Fruit fly (Drosophila melanogaster) whole organism, embryonic: ENCODE data around the gene Hrb98DE.

Experiments used
- BtbVII ChIP-seq: fragments of 200-800 bp; sonication (Bioruptor generic); optimal IDR thresholded peaks from 3 replicates; lab custom pipeline; 2017; ENCODE audit warnings: missing biosample characterization, mild to moderate bottlenecking, missing genetic modification characterization
- CG10565 ChIP-seq: fragments of 200-800 bp; sonication (Bioruptor generic); optimal IDR thresholded peaks from 3 replicates; lab custom pipeline; 2016; ENCODE audit warnings: missing biosample characterization, mild to moderate bottlenecking, missing genetic modification characterization
- CG11695 ChIP-seq: fragments of 200-800 bp; sonication (Bioruptor generic); IDR thresholded peaks from 3 replicates; pipeline ENCODE4 v1.3.6; 2022; ENCODE audit warnings: missing biosample characterization, missing genetic modification characterization
- CG12769 ChIP-seq: fragments of 200-800 bp; sonication (Bioruptor generic); optimal IDR thresholded peaks from 2 replicates; lab custom pipeline; 2019; ENCODE audit warnings: missing biosample characterization, mild to moderate bottlenecking, missing genetic modification characterization, moderate library complexity
- CG13424 ChIP-seq: fragments of 200-800 bp; sonication (Bioruptor generic); optimal IDR thresholded peaks from 2 replicates; lab custom pipeline; 2019; ENCODE audit warnings: missing biosample characterization, mild to moderate bottlenecking, missing genetic modification characterization, moderate library complexity
- CG15514 ChIP-seq: fragments of 200-800 bp; sonication (Bioruptor generic); optimal IDR thresholded peaks from 3 replicates; lab custom pipeline; 2017; ENCODE audit warnings: missing biosample characterization, missing genetic modification characterization, mild to moderate bottlenecking, moderate library complexity, missing genetic modification reagents
- CG17361 ChIP-seq: fragments of 200-800 bp; sonication (Bioruptor generic); IDR thresholded peaks from 3 replicates; pipeline ENCODE4 v1.3.6; 2022; ENCODE audit warnings: missing biosample characterization, missing genetic modification characterization
- CG17385 ChIP-seq: fragments of 200-800 bp; sonication (Bioruptor generic); optimal IDR thresholded peaks from 3 replicates; lab custom pipeline; 2018; ENCODE audit warnings: missing biosample characterization, mild to moderate bottlenecking, missing genetic modification characterization
- CG18619 ChIP-seq: fragments of 200-800 bp; sonication (Bioruptor generic); optimal IDR thresholded peaks from 3 replicates; lab custom pipeline; 2017; ENCODE audit warnings: missing biosample characterization, mild to moderate bottlenecking, missing genetic modification characterization
- CG2875 ChIP-seq: fragments of 200-800 bp; sonication (Bioruptor generic); optimal IDR thresholded peaks from 2 replicates; lab custom pipeline; 2017; ENCODE audit warnings: missing biosample characterization, mild to moderate bottlenecking, missing genetic modification characterization, missing genetic modification reagents
- CG31441 ChIP-seq: fragments of 200-800 bp; sonication (Bioruptor generic); IDR thresholded peaks from 2 replicates; pipeline ENCODE4 v1.3.6; 2022; ENCODE audit warnings: missing biosample characterization, missing genetic modification characterization
- CG33557 ChIP-seq: fragments of 200-800 bp; sonication (Bioruptor generic); optimal IDR thresholded peaks from 2 replicates; lab custom pipeline; 2019; ENCODE audit warnings: missing biosample characterization, mild to moderate bottlenecking, missing genetic modification characterization, moderate library complexity
- CG5180 ChIP-seq: fragments of 200-800 bp; sonication (Bioruptor generic); optimal IDR thresholded peaks from 3 replicates; lab custom pipeline; 2017; ENCODE audit warnings: missing biosample characterization, missing genetic modification characterization, mild to moderate bottlenecking, moderate library complexity, missing genetic modification reagents
- CG6654 ChIP-seq: fragments of 200-800 bp; sonication (Bioruptor generic); optimal IDR thresholded peaks from 2 replicates; lab custom pipeline; 2017; ENCODE audit warnings: missing biosample characterization, mild to moderate bottlenecking, missing genetic modification characterization
- CG8924 ChIP-seq: fragments of 200-800 bp; optimal IDR thresholded peaks from 3 replicates; lab custom pipeline; 2019; ENCODE audit warnings: missing biosample characterization, mild to moderate bottlenecking, missing genetic modification characterization, moderate library complexity
- CG9727 ChIP-seq: fragments of 200-800 bp; sonication (Bioruptor generic); optimal IDR thresholded peaks from 3 replicates; lab custom pipeline; 2017; ENCODE audit warnings: missing biosample characterization, mild to moderate bottlenecking, missing genetic modification characterization
- CG9817 ChIP-seq: fragments of 200-800 bp; sonication (Bioruptor generic); optimal IDR thresholded peaks from 2 replicates; lab custom pipeline; 2018; ENCODE audit warnings: missing biosample characterization, mild to moderate bottlenecking, missing genetic modification characterization, moderate library complexity
- CoRest ChIP-seq: fragments of 200-800 bp; sonication (Bioruptor generic); optimal IDR thresholded peaks from 3 replicates; lab custom pipeline; 2018; ENCODE audit warnings: missing biosample characterization, mild to moderate bottlenecking, missing genetic modification characterization, moderate library complexity
- CrebB ChIP-seq: fragments of 200-800 bp; sonication (Bioruptor generic); optimal IDR thresholded peaks from 3 replicates; lab custom pipeline; 2018; ENCODE audit warnings: missing biosample characterization, mild to moderate bottlenecking, missing genetic modification characterization
- D19B ChIP-seq: fragments of 200-800 bp; sonication (Bioruptor generic); optimal IDR thresholded peaks from 2 replicates; lab custom pipeline; 2017; ENCODE audit warnings: missing biosample characterization, mild to moderate bottlenecking, missing genetic modification characterization
- Dbx ChIP-seq: fragments of 200-800 bp; sonication (Bioruptor generic); IDR thresholded peaks from 3 replicates; pipeline ENCODE4 v1.3.6; 2022; ENCODE audit warnings: missing biosample characterization, missing genetic modification characterization
- Dip2 ChIP-seq: fragments of 200-800 bp; sonication (Bioruptor generic); IDR thresholded peaks from 2 replicates; pipeline ENCODE4 v1.3.6; 2022; ENCODE audit warnings: missing biosample characterization, missing genetic modification characterization
- Ets97D ChIP-seq: fragments of 200-800 bp; sonication (Bioruptor generic); optimal IDR thresholded peaks from 3 replicates; lab custom pipeline; 2016; ENCODE audit warnings: missing biosample characterization, missing genetic modification characterization
- Hsf ChIP-seq: fragments of 200-800 bp; sonication (Bioruptor generic); optimal IDR thresholded peaks from 3 replicates; lab custom pipeline; 2016; ENCODE audit warnings: missing biosample characterization, missing genetic modification characterization
- Jarid2 ChIP-seq: fragments of 200-800 bp; sonication (Bioruptor generic); optimal IDR thresholded peaks from 3 replicates; lab custom pipeline; 2017; ENCODE audit warnings: mild to moderate bottlenecking, missing biosample characterization, missing genetic modification reagents, missing genetic modification characterization
- Kr ChIP-seq: fragments of 200-800 bp; sonication (Bioruptor generic); optimal IDR thresholded peaks from 2 replicates; lab custom pipeline; 2017; ENCODE audit warnings: missing biosample characterization, mild to moderate bottlenecking, missing genetic modification characterization
- Lhr ChIP-seq: fragments of 200-800 bp; sonication (Bioruptor generic); optimal IDR thresholded peaks from 3 replicates; lab custom pipeline; 2017; ENCODE audit warnings: mild to moderate bottlenecking, missing biosample characterization, missing genetic modification reagents, missing genetic modification characterization
- MTF-1 ChIP-seq: fragments of 200-800 bp; sonication (Bioruptor generic); optimal IDR thresholded peaks from 2 replicates; lab custom pipeline; 2018; ENCODE audit warnings: missing biosample characterization, mild to moderate bottlenecking, missing genetic modification characterization, borderline replicate concordance
- Nf-YB ChIP-seq: fragments of 200-800 bp; sonication (Bioruptor generic); optimal IDR thresholded peaks from 3 replicates; lab custom pipeline; 2019; ENCODE audit warnings: missing biosample characterization, mild to moderate bottlenecking, missing genetic modification characterization, moderate library complexity
- bsh ChIP-seq, 2 experiments: fragments of 200-800 bp; sonication (Bioruptor generic); optimal IDR thresholded peaks; 2 replicates each; lab custom pipeline; 2017 to 2018; ENCODE audit warnings: mild to moderate bottlenecking in 2 of 2, missing biosample characterization in 2 of 2, missing genetic modification characterization in 2 of 2, moderate library complexity in 1 of 2
- cad ChIP-seq: fragments of >200 bp; optimal IDR thresholded peaks from 2 replicates; lab custom pipeline; 2017; ENCODE audit warnings: missing biosample characterization, missing genetic modification characterization
- ci ChIP-seq: fragments of 200-800 bp; sonication (Bioruptor generic); IDR thresholded peaks from 3 replicates; pipeline ENCODE4 v1.3.6; 2022; ENCODE audit warnings: missing biosample characterization, missing genetic modification characterization
- cwo ChIP-seq: fragments of 200-800 bp; sonication (Bioruptor generic); optimal IDR thresholded peaks from 3 replicates; lab custom pipeline; 2017; ENCODE audit warnings: missing biosample characterization, missing genetic modification characterization, mild to moderate bottlenecking, moderate library complexity, missing genetic modification reagents
- dmrt11E ChIP-seq: fragments of 200-800 bp; sonication (Bioruptor generic); optimal IDR thresholded peaks from 3 replicates; lab custom pipeline; 2018; ENCODE audit warnings: missing biosample characterization, mild to moderate bottlenecking, missing genetic modification characterization, moderate library complexity
- dysf ChIP-seq: fragments of 200-800 bp; sonication (Bioruptor generic); IDR thresholded peaks from 3 replicates; pipeline ENCODE4 v1.3.6; 2022; ENCODE audit warnings: missing biosample characterization, missing genetic modification characterization
- eve ChIP-seq, 2 experiments: fragments of >200 bp; optimal IDR thresholded peaks; 2 replicates each; lab custom pipeline; 2017; ENCODE audit warnings: missing biosample characterization in 2 of 2, missing genetic modification characterization in 2 of 2
- gem ChIP-seq: fragments of 200-800 bp; sonication (Bioruptor generic); optimal IDR thresholded peaks from 2 replicates; lab custom pipeline; 2019; ENCODE audit warnings: missing biosample characterization, mild to moderate bottlenecking, missing genetic modification characterization, moderate library complexity
- ham ChIP-seq: fragments of 200-800 bp; sonication (Bioruptor generic); IDR thresholded peaks from 2 replicates; pipeline ENCODE4 v1.3.6; 2022; ENCODE audit warnings: missing biosample characterization, missing genetic modification characterization
- ken ChIP-seq: fragments of 200-800 bp; sonication (Bioruptor generic); IDR thresholded peaks from 3 replicates; pipeline ENCODE4 v1.3.6; 2022; ENCODE audit warnings: missing biosample characterization, missing genetic modification characterization
- lola ChIP-seq, 3 experiments: fragments of >200 bp in 2 of 3; fragments of 200-800 bp in 1 of 3; sonication (Bioruptor generic) in 1 of 3; optimal IDR thresholded peaks; 2 replicates each; lab custom pipeline; 2017 to 2019; ENCODE audit warnings: missing biosample characterization in 3 of 3, missing genetic modification characterization in 3 of 3, mild to moderate bottlenecking in 1 of 3, moderate library complexity in 1 of 3
- salm ChIP-seq: fragments of 200-800 bp; sonication (Bioruptor generic); optimal IDR thresholded peaks from 2 replicates; lab custom pipeline; 2018; ENCODE audit warnings: missing biosample characterization, mild to moderate bottlenecking, missing genetic modification characterization
- sc ChIP-seq, 3 experiments: fragments of >200 bp in 2 of 3; fragments of 200-800 bp in 1 of 3; sonication (Bioruptor generic) in 1 of 3; optimal IDR thresholded peaks; 2 replicates in 2 of 3; 3 replicates in 1 of 3; lab custom pipeline; 2017; ENCODE audit warnings: mild to moderate bottlenecking in 1 of 3, missing biosample characterization in 1 of 3, missing genetic modification characterization in 1 of 3, missing genetic modification reagents in 1 of 3
- sens ChIP-seq: fragments of 200-800 bp; sonication (Bioruptor generic); peaks from one replicate; lab custom pipeline; 2016; ENCODE audit warnings: missing biosample characterization, missing genetic modification characterization
- slbo ChIP-seq: fragments of 200-800 bp; sonication (Bioruptor generic); IDR thresholded peaks from 2 replicates; pipeline ENCODE4 v1.3.6; 2022; ENCODE audit warnings: missing biosample characterization, missing genetic modification characterization
- sob ChIP-seq: fragments of 200-800 bp; sonication (Bioruptor generic); IDR thresholded peaks from 2 replicates; pipeline ENCODE4 v1.3.6; 2022; ENCODE audit warnings: missing biosample characterization, missing genetic modification characterization
- sqz ChIP-seq: fragments of 200-800 bp; sonication (Bioruptor generic); optimal IDR thresholded peaks from 3 replicates; lab custom pipeline; 2018; ENCODE audit warnings: missing biosample characterization, mild to moderate bottlenecking, missing genetic modification characterization
- tap ChIP-seq: fragments of 200-800 bp; optimal IDR thresholded peaks from 3 replicates; lab custom pipeline; 2019; ENCODE audit warnings: missing biosample characterization, mild to moderate bottlenecking, missing genetic modification characterization, moderate library complexity
- tgo ChIP-seq: fragments of 200-800 bp; sonication (Bioruptor generic); IDR thresholded peaks from 3 replicates; pipeline ENCODE4 v1.3.6; 2022; ENCODE audit warnings: missing biosample characterization, missing genetic modification characterization
- wek ChIP-seq: fragments of 200-800 bp; sonication (Bioruptor generic); optimal IDR thresholded peaks from 3 replicates; lab custom pipeline; 2018; ENCODE audit warnings: missing biosample characterization, mild to moderate bottlenecking, missing genetic modification characterization, moderate library complexity

Gene Hrb98DE

dm6 chr3R:28570805-28571204 lies 28.8 kb upstream of the Hrb98DE start (continued):
- peak; percentile 21 for TF ChIP-seq CG8924 (tag; lab: Kevin White, UChicago)
- TF ChIP-seq CoRest (tag; lab: Kevin White, UChicago) = peak; percentile 44
- no peak for TF ChIP-seq Dip2 (GFP tag; lab: Robert Waterston, UW)
- TF ChIP-seq MTF-1 (GFP tag; lab: Kevin White, UChicago) = peak; percentile 45
- TF ChIP-seq CG33557 (GFP tag; lab: Kevin White, UChicago) = peak; percentile 50
- peak; percentile 56 for TF ChIP-seq CG15514 (GFP tag; lab: Kevin White, UChicago)
- TF ChIP-seq CG11695 = 0 out of 3 replicates have a peak, but pooled peaks have one; percentile 15
- TF ChIP-seq dysf (GFP tag; lab: Robert Waterston, UW) = no peak
- TF ChIP-seq eve (GFP tag; optimal IDR thresholded peaks at IDR 0.05; lab: Kevin White, UChicago) = no peak
- TF ChIP-seq tap (tag; lab: Kevin White, UChicago) = peak; percentile 14
- peak; percentile 48 for TF ChIP-seq CrebB
- TF ChIP-seq sqz = peak; percentile 13
- peak; percentile 67 for TF ChIP-seq sens (GFP tag; lab: Kevin White, UChicago)
- peak; percentile 21 for TF ChIP-seq CG2875 (GFP tag; lab: Kevin White, UChicago)
- TF ChIP-seq ham = no peak
- TF ChIP-seq Nf-YB (GFP tag; lab: Kevin White, UChicago) = no peak
- TF ChIP-seq CG13424 = peak; percentile 6
- no peak for TF ChIP-seq sc (optimal IDR thresholded peaks at IDR 0.05; lab: Kevin White, UChicago)
- peak; percentile 24 for TF ChIP-seq sc (GFP tag; optimal IDR thresholded peaks at IDR 0.05; lab: Kevin White, UChicago)
- no peak for TF ChIP-seq Lhr (GFP tag; lab: Kevin White, UChicago)
- TF ChIP-seq BtbVII (GFP tag; lab: Kevin White, UChicago) = peak; percentile 50
- peak; percentile 19 for TF ChIP-seq D19B (GFP tag; lab: Kevin White, UChicago)
- TF ChIP-seq tgo (GFP tag; lab: Robert Waterston, UW) = no peak
- TF ChIP-seq ken (GFP tag; lab: Robert Waterston, UW) = no peak
- TF ChIP-seq salm (tag; lab: Kevin White, UChicago) = peak; percentile 58
- peak; percentile 2 for TF ChIP-seq CG5180
- no peak for TF ChIP-seq CG10565
- peak; percentile 35 for TF ChIP-seq CG9817
- no peak for TF ChIP-seq sob
- TF ChIP-seq CG18619 (GFP tag; lab: Kevin White, UChicago) = peak; percentile 33
- TF ChIP-seq bsh (GFP tag; optimal IDR thresholded peaks at IDR 0.05; lab: Kevin White, UChicago) = peak in 1 of 2 experiments; percentile 64
- peak; percentile 8 for TF ChIP-seq cwo
- TF ChIP-seq CG9727 = peak; percentile 40
- TF ChIP-seq Dbx (GFP tag; lab: Robert Waterston, UW) = peak; percentile 33; the same call in 1 of the 3 replicates
- peak; percentile 72 for TF ChIP-seq CG12769 (tag; lab: Kevin White, UChicago)
- no peak for TF ChIP-seq slbo (GFP tag; lab: Robert Waterston, UW)
- TF ChIP-seq Hsf (GFP tag; lab: Kevin White, UChicago) = peak; percentile 13
- TF ChIP-seq CG6654 = no peak
- TF ChIP-seq cad (GFP tag; lab: Kevin White, UChicago) = no peak
- peak; percentile 43; the same call in 1 of the 2 replicates for TF ChIP-seq CG31441 (GFP tag; lab: Robert Waterston, UW)
- peak; percentile 62 for TF ChIP-seq gem (tag; lab: Kevin White, UChicago)
- peak; percentile 67 for TF ChIP-seq Kr (GFP tag; lab: Kevin White, UChicago)
- TF ChIP-seq ci (GFP tag; lab: Robert Waterston, UW) = peak; percentile 15; the same call in 1 of the 3 replicates
- peak; percentile 36 for TF ChIP-seq dmrt11E (tag; lab: Kevin White, UChicago)
- peak; percentile 44; the same call in 2 of the 3 replicates for TF ChIP-seq CG17361
- TF ChIP-seq Ets97D (GFP tag; lab: Kevin White, UChicago) = no peak
- peak; percentile 52 for TF ChIP-seq wek (GFP tag; lab: Kevin White, UChicago)
- TF ChIP-seq lola (GFP tag; optimal IDR thresholded peaks at IDR 0.05; lab: Kevin White, UChicago) = peak in 1 of 3 experiments; percentile 47
- TF ChIP-seq CG17385 (GFP tag; lab: Kevin White, UChicago) = peak; percentile 16
- TF ChIP-seq Jarid2 (GFP tag; lab: Kevin White, UChicago) = peak; percentile 9
